Fruit fly (Drosophila melanogaster) whole organism, pupa: ENCODE data around the gene CG3513.

ENCODE experiments used
- CG32121 ChIP-seq: fragments of 200-800 bp; sonication (Bioruptor generic); IDR thresholded peaks from 2 replicates; pipeline ENCODE4 v1.3.6; 2022; ENCODE audit warnings: missing biosample characterization, missing genetic modification characterization
- CG34367 ChIP-seq: fragments of 200-800 bp; sonication (Bioruptor generic); optimal IDR thresholded peaks from 2 replicates; lab custom pipeline; 2018; ENCODE audit warnings: missing biosample characterization, mild to moderate bottlenecking, missing genetic modification characterization
- CG4496 ChIP-seq: fragments of 200-800 bp; sonication (Bioruptor generic); IDR thresholded peaks from 3 replicates; pipeline ENCODE4 v1.3.6; 2022; ENCODE audit warnings: missing biosample characterization, missing genetic modification characterization
- CG8159 ChIP-seq: fragments of 200-800 bp; sonication (Bioruptor generic); optimal IDR thresholded peaks from 3 replicates; lab custom pipeline; 2018; ENCODE audit warnings: missing biosample characterization, mild to moderate bottlenecking, missing genetic modification characterization, moderate library complexity
- CG9948 ChIP-seq: fragments of 200-800 bp; sonication (Bioruptor generic); optimal IDR thresholded peaks from 2 replicates; lab custom pipeline; 2018; ENCODE audit warnings: missing biosample characterization, mild to moderate bottlenecking, missing genetic modification characterization, moderate library complexity
- Ets98B ChIP-seq: fragments of 200-800 bp; sonication (Bioruptor generic); IDR thresholded peaks from 2 replicates; pipeline ENCODE4 v1.3.6; 2022; ENCODE audit warnings: missing biosample characterization, missing genetic modification characterization
- Snoo ChIP-seq: fragments of 200-800 bp; sonication (Bioruptor generic); optimal IDR thresholded peaks from 3 replicates; lab custom pipeline; 2017; ENCODE audit warnings: missing biosample characterization, mild to moderate bottlenecking, missing genetic modification characterization, inconsistent platforms
- gl ChIP-seq: fragments of 200-800 bp; sonication (Bioruptor generic); optimal IDR thresholded peaks from 2 replicates; lab custom pipeline; 2018; ENCODE audit warnings: missing biosample characterization, mild to moderate bottlenecking, missing genetic modification characterization
- rn ChIP-seq: fragments of 200-800 bp; sonication (Bioruptor generic); IDR thresholded peaks from 2 replicates; pipeline ENCODE4 v1.3.6; 2022; ENCODE audit warnings: missing biosample characterization, missing genetic modification characterization

- TF ChIP-seq CG4496 (no peak), CG8159 (tag; lab: Kevin White, UChicago) (peak; percentile 16), rn (no peak), gl (tag; lab: Kevin White, UChicago) (no peak), CG34367 (tag; lab: Kevin White, UChicago) (no peak), CG9948 (no peak), Ets98B (GFP tag; lab: Robert Waterston, UW) (no peak), CG32121 (no peak), Snoo (tag; lab: Kevin White, UChicago) (no peak)
Measured at dm6 chr2L:3685139-3685851, 7.7 kb downstream of the CG3513 start.
